Worm (Caenorhabditis elegans) whole organism, late embryonic: Measurements from ENCODE around the gene aex-4.

Experiments used
- Y22D7AL.16 ChIP-seq: sonication (generic microtip); optimal IDR thresholded peaks from 2 replicates; lab custom pipeline; 2016; ENCODE audit warnings: missing genetic modification characterization, missing compliant biosample characterization
- ama-1 ChIP-seq: fragments of 150-350 bp; optimal IDR thresholded peaks from 2 replicates; lab custom pipeline; 2014
- fax-1 ChIP-seq: sonication (generic microtip); optimal IDR thresholded peaks from 2 replicates; lab custom pipeline; 2016; ENCODE audit warnings: missing genotype, missing genetic modification characterization, missing compliant biosample characterization
- pag-3 ChIP-seq: sonication (generic microtip); optimal IDR thresholded peaks from 2 replicates; lab custom pipeline; 2016; ENCODE audit warnings: missing compliant biosample characterization, missing genetic modification characterization, borderline replicate concordance

DNA sequence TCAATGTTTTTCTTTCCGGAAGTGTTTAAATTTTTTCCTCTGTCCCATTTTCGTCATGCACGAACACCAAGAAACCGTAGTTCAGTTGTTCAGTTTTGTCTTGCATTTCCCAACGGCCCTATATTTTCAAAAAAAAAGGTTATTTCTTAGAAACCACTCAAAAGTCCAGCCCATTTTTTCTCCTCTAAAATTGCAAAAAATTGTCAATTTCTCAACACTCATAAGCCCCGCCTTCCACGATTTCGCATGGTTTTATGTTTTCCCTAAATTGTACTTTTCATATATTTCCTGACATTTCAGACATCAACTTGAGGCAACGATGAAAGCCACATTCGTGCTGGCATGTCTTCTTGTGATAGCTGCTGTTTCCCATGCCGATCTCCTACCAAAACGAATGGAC is 1.8 kb upstream of the aex-4 start, which contains the start of gene nlp-1:
- no peak for TF ChIP-seq ama-1 (lab: Kevin White, UChicago)
- TF ChIP-seq pag-3 (tag; lab: Kevin White, UChicago), result no peak
- TF ChIP-seq Y22D7AL.16 (tag; lab: Kevin White, UChicago), result no peak
- TF ChIP-seq fax-1 (tag; lab: Kevin White, UChicago), result no peak
